Fruit fly (Drosophila melanogaster) whole organism, wandering third instar larva: ENCODE results near the gene CG4666.
A peak's percentile ranks its signal among the peaks of the same experiment; 100 is the strongest.

Experiments used
- Abd-B ChIP-seq: fragments of >200 bp; optimal IDR thresholded peaks from 2 replicates; lab custom pipeline; 2017; ENCODE audit warnings: missing biosample characterization, missing genetic modification characterization
- CG32264 ChIP-seq: fragments of 200-800 bp; sonication (Bioruptor generic); optimal IDR thresholded peaks from 2 replicates; lab custom pipeline; 2016; ENCODE audit warnings: missing biosample characterization, missing genetic modification characterization
- CG9705 ChIP-seq: fragments of 200-800 bp; sonication (Bioruptor generic); optimal IDR thresholded peaks from 2 replicates; lab custom pipeline; 2018; ENCODE audit warnings: missing biosample characterization, mild to moderate bottlenecking, missing genetic modification characterization
- CrebA ChIP-seq: fragments of 200-800 bp; sonication (Bioruptor generic); optimal IDR thresholded peaks from 2 replicates; lab custom pipeline; 2016; ENCODE audit warnings: missing biosample characterization, mild to moderate bottlenecking, missing genetic modification characterization, borderline replicate concordance
- Dfd ChIP-seq: fragments of >200 bp; optimal IDR thresholded peaks from 2 replicates; lab custom pipeline; 2017; ENCODE audit warnings: missing biosample characterization, missing genetic modification characterization
- Dif ChIP-seq: fragments of 200-275, 200-300 bp; sonication (Bioruptor generic); optimal IDR thresholded peaks from 2 replicates; lab custom pipeline; 2018; ENCODE audit warnings: missing biosample characterization, missing genetic modification characterization; ENCODE audit not compliant: partially characterized antibody
- HLH106 ChIP-seq: fragments of 200-800 bp; optimal IDR thresholded peaks from 3 replicates; lab custom pipeline; 2019; ENCODE audit warnings: missing biosample characterization, mild to moderate bottlenecking, missing genetic modification characterization, moderate library complexity
- Hnf4 ChIP-seq: fragments of 200-800 bp; sonication (Bioruptor generic); optimal IDR thresholded peaks from 2 replicates; lab custom pipeline; 2016; ENCODE audit warnings: missing biosample characterization, mild to moderate bottlenecking, missing genetic modification characterization
- Hr78 ChIP-seq: fragments of >200 bp; optimal IDR thresholded peaks from 2 replicates; lab custom pipeline; 2017; ENCODE audit warnings: missing biosample characterization, missing genetic modification characterization
- Hr83 ChIP-seq: fragments of 200-300 bp; sonication (Bioruptor generic); optimal IDR thresholded peaks from 2 replicates; lab custom pipeline; 2016; ENCODE audit warnings: missing biosample characterization, mild to moderate bottlenecking, missing genetic modification characterization, moderate library complexity; ENCODE audit not compliant: poor library complexity, severe bottlenecking
- Jra ChIP-seq: sonication (Bioruptor generic); optimal IDR thresholded peaks from 2 replicates; lab custom pipeline; 2016; ENCODE audit warnings: missing biosample characterization, missing genetic modification characterization
- Myc ChIP-seq: fragments of >200 bp; optimal IDR thresholded peaks from 2 replicates; lab custom pipeline; 2017
- N ChIP-seq: fragments of >200 bp; optimal IDR thresholded peaks from 2 replicates; lab custom pipeline; 2018; ENCODE audit warnings: missing biosample characterization, missing external identifiers, missing genetic modification characterization
- OdsH ChIP-seq: fragments of 200-800 bp; sonication (Bioruptor generic); optimal IDR thresholded peaks from 2 replicates; lab custom pipeline; 2016; ENCODE audit warnings: missing biosample characterization, mild to moderate bottlenecking, missing genetic modification characterization
- Rel ChIP-seq, 2 experiments: fragments of 200-800 bp; sonication (Bioruptor generic) in 1 of 2; optimal IDR thresholded peaks; 2 replicates in 1 of 2; 3 replicates in 1 of 2; lab custom pipeline; 2016 to 2019; ENCODE audit warnings: mild to moderate bottlenecking in 2 of 2, missing biosample characterization in 2 of 2, missing genetic modification characterization in 2 of 2, moderate library complexity in 1 of 2
- Sp1 ChIP-seq: fragments of 200-800 bp; sonication (Bioruptor generic); optimal IDR thresholded peaks from 3 replicates; lab custom pipeline; 2019; ENCODE audit warnings: missing biosample characterization, mild to moderate bottlenecking, missing genetic modification characterization, moderate library complexity
- Vsx2 ChIP-seq: fragments of 200-300, 225-300 bp; sonication (Bioruptor generic); optimal IDR thresholded peaks from 2 replicates; lab custom pipeline; 2018; ENCODE audit warnings: missing biosample characterization, missing genetic modification characterization; ENCODE audit not compliant: partially characterized antibody
- br ChIP-seq: fragments of 200-800 bp; sonication (Bioruptor generic); optimal IDR thresholded peaks from 2 replicates; lab custom pipeline; 2016; ENCODE audit warnings: missing biosample characterization, missing genetic modification characterization
- brk ChIP-seq: fragments of 200-800 bp; sonication (Bioruptor generic); optimal IDR thresholded peaks from 2 replicates; lab custom pipeline; 2016; ENCODE audit warnings: missing biosample characterization, mild to moderate bottlenecking, missing genetic modification characterization
- dl ChIP-seq, 2 experiments: fragments of 175-275, 200-275 bp in 1 of 2; fragments of 200-275 bp in 1 of 2; sonication (Bioruptor generic); optimal IDR thresholded peaks; lab custom pipeline; 2018; ENCODE audit warnings: mild to moderate bottlenecking in 2 of 2, missing biosample characterization in 2 of 2, missing genetic modification characterization in 2 of 2, moderate library complexity in 2 of 2; ENCODE audit not compliant: partially characterized antibody in 2 of 2, insufficient read depth in 1 of 2
- ey ChIP-seq: fragments of 200-800 bp; sonication (Bioruptor generic); optimal IDR thresholded peaks from 2 replicates; lab custom pipeline; 2016; ENCODE audit warnings: missing biosample characterization, missing genetic modification characterization
- foxo ChIP-seq, 2 experiments: fragments of 200-800 bp; sonication (Bioruptor generic); optimal IDR thresholded peaks; 2 replicates in 1 of 2; 3 replicates in 1 of 2; lab custom pipeline; 2016 to 2017; ENCODE audit warnings: missing biosample characterization in 2 of 2, missing genetic modification characterization in 2 of 2
- h ChIP-seq: fragments of 200-800 bp; sonication (Bioruptor generic); optimal IDR thresholded peaks from 3 replicates; lab custom pipeline; 2016; ENCODE audit warnings: missing biosample characterization, mild to moderate bottlenecking, missing genetic modification characterization
- lola ChIP-seq: fragments of >200 bp; optimal IDR thresholded peaks from 2 replicates; lab custom pipeline; 2017; ENCODE audit warnings: missing biosample characterization, missing genetic modification characterization
- pan ChIP-seq: fragments of >200 bp; optimal IDR thresholded peaks from 2 replicates; lab custom pipeline; 2017
- psq ChIP-seq: fragments of 200-800 bp; sonication (Bioruptor generic); optimal IDR thresholded peaks from 3 replicates; lab custom pipeline; 2017; ENCODE audit warnings: missing biosample characterization, mild to moderate bottlenecking, missing genetic modification characterization, moderate library complexity
- rgr ChIP-seq: fragments of 200-800 bp; sonication (Bioruptor generic); optimal IDR thresholded peaks from 3 replicates; lab custom pipeline; 2016; ENCODE audit warnings: missing biosample characterization, mild to moderate bottlenecking, missing genetic modification characterization
- sage ChIP-seq: fragments of 200-800 bp; sonication (Bioruptor generic); optimal IDR thresholded peaks from 2 replicates; lab custom pipeline; 2016; ENCODE audit warnings: missing biosample characterization, mild to moderate bottlenecking, missing genetic modification characterization
- sv ChIP-seq: fragments of 200-800 bp; sonication (Bioruptor generic); optimal IDR thresholded peaks from 3 replicates; lab custom pipeline; 2016; ENCODE audit warnings: missing biosample characterization, missing genetic modification characterization
- tai ChIP-seq: sonication (Bioruptor generic); optimal IDR thresholded peaks from 2 replicates; lab custom pipeline; 2016; ENCODE audit warnings: missing biosample characterization, missing genetic modification characterization

Gene CG4666

dm6 chrX:6067281-6068008 lies 10.1 kb downstream of the CG4666 start, which contains the start of gene CG5928:
TSS of gene CG5928 (plus strand) at chrX:6067958.
- TF ChIP-seq Rel (GFP tag; optimal IDR thresholded peaks at IDR 0.05; lab: Kevin White, UChicago): no peak
- TF ChIP-seq Rel (tag; optimal IDR thresholded peaks at IDR 0.05; lab: Kevin White, UChicago): no peak
- no peak for TF ChIP-seq Myc (lab: Kevin White, UChicago)
- no peak for TF ChIP-seq psq
- TF ChIP-seq Hr83 (GFP tag; lab: Kevin White, UChicago): no peak
- TF ChIP-seq brk (GFP tag; lab: Kevin White, UChicago): no peak
- no peak for TF ChIP-seq Dfd
- TF ChIP-seq Jra (GFP tag; lab: Kevin White, UChicago): no peak
- no peak for TF ChIP-seq dl (GFP tag; optimal IDR thresholded peaks at IDR 0.05; lab: Kevin White, UChicago; ENCODE audit: insufficient read depth in 1 of 2, partially characterized antibody in 2 of 2)
- TF ChIP-seq Abd-B (GFP tag; lab: Kevin White, UChicago): no peak
- TF ChIP-seq rgr (GFP tag; lab: Kevin White, UChicago): no peak
- TF ChIP-seq sv (GFP tag; lab: Kevin White, UChicago): no peak
- TF ChIP-seq HLH106 (tag; lab: Kevin White, UChicago): no peak
- TF ChIP-seq foxo (GFP tag; optimal IDR thresholded peaks at IDR 0.05; lab: Kevin White, UChicago): no peak

dm6 chrX:6066316-6066715 lies 11.3 kb downstream of the CG4666 start, which contains the start of gene CG43115:
TSS of gene CG43115 (minus strand) at chrX:6066416.
- TF ChIP-seq CG32264 (no peak), brk (GFP tag; lab: Kevin White, UChicago) (no peak), tai (GFP tag; lab: Kevin White, UChicago) (no peak), ey (GFP tag; lab: Kevin White, UChicago) (no peak), Dif (GFP tag; lab: Kevin White, UChicago) (no peak), Hnf4 (GFP tag; lab: Kevin White, UChicago) (no peak), Vsx2 (no peak)

dm6 chrX:6064508-6064907 lies 13.1 kb downstream of the CG4666 start:
- TF ChIP-seq brk (GFP tag; lab: Kevin White, UChicago) (no peak), lola (no peak), sage (no peak), Sp1 (GFP tag; lab: Kevin White, UChicago) (no peak), N (no peak), Vsx2 (no peak), Dfd (no peak), tai (GFP tag; lab: Kevin White, UChicago) (no peak), OdsH (GFP tag; lab: Kevin White, UChicago) (no peak), br (GFP tag; lab: Kevin White, UChicago) (no peak), CG9705 (GFP tag; lab: Kevin White, UChicago) (no peak), Hr78 (no peak), pan (lab: Kevin White, UChicago) (no peak), foxo (GFP tag; optimal IDR thresholded peaks at IDR 0.05; lab: Kevin White, UChicago) (no peak), psq (no peak), Myc (lab: Kevin White, UChicago) (no peak)
- TF ChIP-seq, all 38 proteins: peak for 0

DNA sequence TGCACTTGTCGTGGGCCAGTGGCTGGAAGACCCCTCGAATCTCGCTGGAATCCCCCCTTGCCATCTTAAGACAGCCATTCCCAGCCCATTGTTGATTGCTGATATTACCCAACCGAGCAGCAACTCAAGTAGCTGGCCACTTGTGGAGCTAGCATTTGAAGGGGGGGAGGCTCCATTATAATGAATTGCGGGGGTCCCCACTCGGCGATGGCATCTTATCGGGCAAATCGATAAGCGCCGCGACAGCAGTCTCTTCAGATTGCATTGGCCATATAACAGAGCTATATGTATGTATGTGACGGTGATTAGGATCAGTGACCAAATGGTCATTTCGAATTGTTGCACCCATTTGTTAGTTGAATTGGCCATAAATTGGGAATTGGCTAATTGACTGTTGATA lies 15.4 kb downstream of the CG4666 start:
- TF ChIP-seq h (GFP tag; lab: Kevin White, UChicago): peak; percentile 38
- TF ChIP-seq CrebA (GFP tag; lab: Kevin White, UChicago): no peak
- TF ChIP-seq Hnf4 (GFP tag; lab: Kevin White, UChicago): no peak
- TF ChIP-seq Rel (GFP tag; optimal IDR thresholded peaks at IDR 0.05; lab: Kevin White, UChicago): no peak
- peak; percentile 100 for TF ChIP-seq Rel (tag; optimal IDR thresholded peaks at IDR 0.05; lab: Kevin White, UChicago)
